Worm (Caenorhabditis elegans) whole organism, L1 larva: Measurements from ENCODE around the gene C14A4.8.
A peak's percentile ranks its signal among the peaks of the same experiment; 100 is the strongest.

ENCODE experiments used
- F16B12.6 ChIP-seq: fragments of 150-350 bp; optimal IDR thresholded peaks from 2 replicates; lab custom pipeline; 2014; ENCODE audit warnings: missing biosample characterization, missing genetic modification characterization
- Y116A8C.19 ChIP-seq: sonication (generic microtip); optimal IDR thresholded peaks from 2 replicates; lab custom pipeline; 2016; ENCODE audit warnings: missing compliant biosample characterization, missing genetic modification characterization, borderline replicate concordance
- aha-1 ChIP-seq: fragments of 150-350 bp; optimal IDR thresholded peaks from 2 replicates; lab custom pipeline; 2014; ENCODE audit warnings: missing biosample characterization, missing genetic modification characterization
- alr-1 ChIP-seq: fragments of 200-800 bp; sonication (Bioruptor generic); optimal IDR thresholded peaks from 2 replicates; lab custom pipeline; 2018; ENCODE audit warnings: borderline replicate concordance, mild to moderate bottlenecking, missing genetic modification characterization, missing compliant biosample characterization
- blmp-1 ChIP-seq: fragments of 150-350 bp; optimal IDR thresholded peaks from 2 replicates; lab custom pipeline; 2014; ENCODE audit warnings: missing biosample characterization, missing genetic modification characterization
- ceh-63 ChIP-seq: fragments of 200-800 bp; sonication (Bioruptor generic); optimal IDR thresholded peaks from 2 replicates; lab custom pipeline; 2018; ENCODE audit warnings: mild to moderate bottlenecking, missing genetic modification characterization, missing compliant biosample characterization
- ceh-82 ChIP-seq, 3 experiments: fragments of 150-350 bp in 1 of 3; sonication (generic microtip) in 2 of 3; optimal IDR thresholded peaks; 2 replicates each; lab custom pipeline; 2014 to 2017; ENCODE audit warnings: missing biosample characterization in 3 of 3, missing genetic modification characterization in 3 of 3
- ceh-88 ChIP-seq: fragments of 200-800 bp; sonication (Bioruptor generic); IDR thresholded peaks from 2 replicates; pipeline ENCODE4 v1.3.6; 2022; ENCODE audit warnings: missing genetic modification characterization, missing compliant biosample characterization
- ceh-90 ChIP-seq: sonication (generic microtip); optimal IDR thresholded peaks from 2 replicates; lab custom pipeline; 2016; ENCODE audit warnings: missing genetic modification characterization, missing compliant biosample characterization
- ces-1 ChIP-seq: fragments of 150-350 bp; optimal IDR thresholded peaks from 2 replicates; lab custom pipeline; 2014; ENCODE audit warnings: missing biosample characterization, missing genetic modification reagents, missing genetic modification characterization
- dpl-1 ChIP-seq, 3 experiments: fragments of 150-350 bp in 2 of 3; sonication (generic microtip) in 1 of 3; optimal IDR thresholded peaks; 2 replicates each; lab custom pipeline; 2014 to 2017; ENCODE audit warnings: missing biosample characterization in 3 of 3, missing genetic modification characterization in 3 of 3, missing genetic modification reagents in 3 of 3
- egl-27 ChIP-seq, 2 experiments: fragments of 150-350 bp in 1 of 2; sonication (generic microtip); optimal IDR thresholded peaks; 3 replicates each; lab custom pipeline; 2017 to 2018; ENCODE audit warnings: missing biosample characterization in 2 of 2, missing genetic modification characterization in 2 of 2, missing genetic modification reagents in 2 of 2
- elt-2 ChIP-seq: sonication (generic microtip); optimal IDR thresholded peaks from 2 replicates; lab custom pipeline; 2016; ENCODE audit warnings: missing genetic modification characterization, mild to moderate bottlenecking, inconsistent platforms, missing compliant biosample characterization, missing genetic modification reagents
- elt-3 ChIP-seq, 6 experiments: fragments of 150-350 bp in 1 of 6; sonication (generic microtip); optimal IDR thresholded peaks; 2 replicates each; lab custom pipeline; 2017 to 2018; ENCODE audit warnings: missing biosample characterization in 6 of 6, missing genetic modification characterization in 6 of 6, inconsistent platforms in 1 of 6
- fkh-10 ChIP-seq: sonication (generic microtip); optimal IDR thresholded peaks from 2 replicates; lab custom pipeline; 2017; ENCODE audit warnings: missing biosample characterization, missing genetic modification reagents, missing genetic modification characterization
- fkh-4 ChIP-seq: sonication (generic microtip); optimal IDR thresholded peaks from 2 replicates; lab custom pipeline; 2016; ENCODE audit warnings: missing compliant biosample characterization, missing genetic modification characterization, borderline replicate concordance
- hlh-4 ChIP-seq: sonication (generic microtip); optimal IDR thresholded peaks from 2 replicates; lab custom pipeline; 2016; ENCODE audit warnings: mild to moderate bottlenecking, missing genetic modification characterization, missing compliant biosample characterization
- isw-1 ChIP-seq: fragments of 200-800 bp; sonication (Bioruptor generic); IDR thresholded peaks from 2 replicates; pipeline ENCODE4 v1.3.6; 2022; ENCODE audit warnings: missing genetic modification characterization, missing compliant biosample characterization
- jun-1 ChIP-seq: fragments of 150-350 bp; optimal IDR thresholded peaks from 2 replicates; lab custom pipeline; 2014; ENCODE audit warnings: missing biosample characterization, missing genetic modification reagents, missing genetic modification characterization
- lin-14 ChIP-seq: fragments of 200-800 bp; sonication (Bioruptor generic); optimal IDR thresholded peaks from 2 replicates; lab custom pipeline; 2018; ENCODE audit warnings: mild to moderate bottlenecking, missing genetic modification characterization, moderate library complexity, missing compliant biosample characterization
- lin-35 ChIP-seq, 2 experiments: fragments of 150-350 bp; optimal IDR thresholded peaks; 2 replicates each; lab custom pipeline; 2014; ENCODE audit warnings: missing biosample characterization in 2 of 2, missing genetic modification characterization in 2 of 2, missing genetic modification reagents in 2 of 2
- lin-39 ChIP-seq: fragments of 150-350 bp; optimal IDR thresholded peaks from 2 replicates; lab custom pipeline; 2014; ENCODE audit warnings: missing biosample characterization, missing genetic modification reagents, missing genetic modification characterization
- lir-3 ChIP-seq: sonication (generic microtip); optimal IDR thresholded peaks from 2 replicates; lab custom pipeline; 2016; ENCODE audit warnings: mild to moderate bottlenecking, missing genetic modification characterization, moderate library complexity, missing compliant biosample characterization; ENCODE audit not compliant: poor library complexity
- lsy-2 ChIP-seq, 2 experiments: fragments of 150-350 bp; optimal IDR thresholded peaks; 2 replicates each; lab custom pipeline; 2014; ENCODE audit warnings: missing biosample characterization in 2 of 2, missing genetic modification characterization in 2 of 2
- mep-1 ChIP-seq: fragments of 150-350 bp; optimal IDR thresholded peaks from 2 replicates; lab custom pipeline; 2014; ENCODE audit warnings: missing biosample characterization, missing genetic modification characterization
- nhr-12 ChIP-seq: sonication (generic microtip); optimal IDR thresholded peaks from 2 replicates; lab custom pipeline; 2017; ENCODE audit warnings: missing biosample characterization, missing genetic modification characterization
- nhr-20 ChIP-seq: sonication (generic microtip); optimal IDR thresholded peaks from 2 replicates; lab custom pipeline; 2016; ENCODE audit warnings: mild to moderate bottlenecking, missing genetic modification characterization, missing compliant biosample characterization
- nhr-28 ChIP-seq: fragments of 150-350 bp; optimal IDR thresholded peaks from 2 replicates; lab custom pipeline; 2014; ENCODE audit warnings: missing biosample characterization, missing genetic modification characterization
- nhr-47 ChIP-seq: sonication (generic microtip); optimal IDR thresholded peaks from 2 replicates; lab custom pipeline; 2016; ENCODE audit warnings: mild to moderate bottlenecking, missing genetic modification characterization, moderate library complexity, missing compliant biosample characterization
- nhr-71 ChIP-seq: sonication (generic microtip); optimal IDR thresholded peaks from 2 replicates; lab custom pipeline; 2016; ENCODE audit warnings: mild to moderate bottlenecking, missing genetic modification characterization, moderate library complexity, missing compliant biosample characterization
- nhr-76 ChIP-seq: sonication (generic microtip); optimal IDR thresholded peaks from 2 replicates; lab custom pipeline; 2017; ENCODE audit warnings: missing biosample characterization, missing genetic modification characterization
- nhr-77 ChIP-seq: fragments of 150-350 bp; optimal IDR thresholded peaks from 2 replicates; lab custom pipeline; 2014; ENCODE audit warnings: missing biosample characterization, missing genetic modification characterization
- nhr-84 ChIP-seq: sonication (generic microtip); optimal IDR thresholded peaks from 2 replicates; lab custom pipeline; 2017; ENCODE audit warnings: missing biosample characterization, missing genetic modification characterization
- nhr-85 ChIP-seq: sonication (generic microtip); peaks from one replicate; lab custom pipeline; 2016; ENCODE audit warnings: missing genetic modification characterization, inconsistent platforms, missing compliant biosample characterization
- nhr-90 ChIP-seq: sonication (generic microtip); optimal IDR thresholded peaks from 2 replicates; lab custom pipeline; 2016; ENCODE audit warnings: mild to moderate bottlenecking, missing genetic modification characterization, missing compliant biosample characterization; ENCODE audit not compliant: poor library complexity
- pag-3 ChIP-seq: sonication (generic microtip); optimal IDR thresholded peaks from 2 replicates; lab custom pipeline; 2017; ENCODE audit warnings: missing genetic modification characterization, mild to moderate bottlenecking, missing compliant biosample characterization, antibody characterized with exemption, borderline replicate concordance; ENCODE audit not compliant: insufficient read depth
- rnt-1 ChIP-seq: sonication (generic microtip); optimal IDR thresholded peaks from 2 replicates; lab custom pipeline; 2016; ENCODE audit warnings: mild to moderate bottlenecking, missing genetic modification characterization, moderate library complexity, missing compliant biosample characterization
- skn-1 ChIP-seq: fragments of 150-350 bp; optimal IDR thresholded peaks from 2 replicates; lab custom pipeline; 2014; ENCODE audit warnings: missing biosample characterization, missing genetic modification characterization
- snpc-4 ChIP-seq: fragments of 150-350 bp; optimal IDR thresholded peaks from 2 replicates; lab custom pipeline; 2014; ENCODE audit warnings: missing biosample characterization, missing genetic modification characterization
- sox-4 ChIP-seq: sonication (generic microtip); optimal IDR thresholded peaks from 2 replicates; lab custom pipeline; 2016; ENCODE audit warnings: missing genetic modification characterization, missing compliant biosample characterization
- tlp-1 ChIP-seq: fragments of 150-350 bp; optimal IDR thresholded peaks from 2 replicates; lab custom pipeline; 2014; ENCODE audit warnings: missing biosample characterization, missing genetic modification characterization
- unc-30 ChIP-seq: sonication (generic microtip); optimal IDR thresholded peaks from 2 replicates; lab custom pipeline; 2017; ENCODE audit warnings: missing biosample characterization, missing genetic modification characterization
- unc-98 ChIP-seq: fragments of 200-800 bp; sonication (Bioruptor generic); IDR thresholded peaks from 2 replicates; pipeline ENCODE4 v1.3.6; 2022; ENCODE audit warnings: missing genetic modification characterization, missing compliant biosample characterization
- vab-15 ChIP-seq: sonication (generic microtip); optimal IDR thresholded peaks from 2 replicates; lab custom pipeline; 2017; ENCODE audit warnings: missing genotype, mild to moderate bottlenecking, missing genetic modification characterization, missing compliant biosample characterization
- zag-1 ChIP-seq: fragments of 150-350 bp; optimal IDR thresholded peaks from 2 replicates; lab custom pipeline; 2014; ENCODE audit warnings: missing biosample characterization, missing genetic modification characterization
- zip-4 ChIP-seq: fragments of 200-800 bp; sonication (Bioruptor generic); optimal IDR thresholded peaks from 2 replicates; lab custom pipeline; 2018; ENCODE audit warnings: mild to moderate bottlenecking, missing genetic modification characterization, moderate library complexity, missing compliant biosample characterization
- ztf-11 ChIP-seq, 2 experiments: sonication (generic microtip); optimal IDR thresholded peaks; 2 replicates each; lab custom pipeline; 2016 to 2017; ENCODE audit warnings: missing genetic modification characterization in 2 of 2, missing biosample characterization in 1 of 2, missing compliant biosample characterization in 1 of 2
- ztf-4 ChIP-seq: fragments of 150-350 bp; optimal IDR thresholded peaks from 2 replicates; lab custom pipeline; 2014; ENCODE audit warnings: missing biosample characterization, missing genetic modification characterization

Gene C14A4.8

DNA sequence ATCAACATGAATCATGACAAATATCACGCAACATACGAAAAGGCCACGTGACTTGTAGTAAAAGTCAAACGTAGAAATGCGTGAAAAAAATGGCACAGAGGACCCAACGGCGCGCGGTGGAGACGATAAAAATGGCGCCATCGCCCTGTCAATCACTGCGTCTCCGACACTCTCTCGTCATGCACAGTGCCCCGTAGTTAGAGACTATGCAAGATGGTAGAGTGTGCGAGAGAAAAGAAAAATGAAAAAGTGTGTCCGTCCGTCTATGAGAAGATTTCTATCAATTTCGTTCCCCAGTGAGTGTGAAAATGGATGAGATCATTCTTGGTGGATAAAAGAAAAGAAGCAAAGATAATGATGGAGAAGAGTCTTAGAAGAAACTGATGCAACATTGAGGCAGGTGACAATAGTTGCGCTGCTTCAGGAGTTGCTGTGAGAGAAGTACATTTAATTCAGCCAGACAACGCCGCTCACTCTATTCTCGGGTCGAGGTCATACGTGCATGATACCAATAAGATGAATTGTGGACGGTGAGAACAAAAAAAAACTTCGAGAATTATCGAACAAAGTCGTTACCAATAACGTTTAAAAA lies 42.4 kb downstream of the C14A4.8 start (continued):
- TF ChIP-seq vab-15 (no peak), fkh-10 (GFP tag; lab: Kevin White, UChicago) (no peak), hlh-4 (no peak), nhr-20 (tag; lab: Kevin White, UChicago) (peak; percentile 80), zip-4 (GFP tag; lab: Kevin White, UChicago) (no peak), jun-1 (peak; percentile 0), pag-3 (tag; lab: Kevin White, UChicago) (no peak), egl-27 (tag; optimal IDR thresholded peaks at IDR 0.05; lab: Kevin White, UChicago) (peak in 1 of 2 experiments; percentile 60), Y116A8C.19 (tag; lab: Kevin White, UChicago) (no peak), nhr-47 (tag; lab: Kevin White, UChicago) (peak; percentile 64), aha-1 (peak; percentile 44), lin-14 (GFP tag; lab: Kevin White, UChicago) (peak; percentile 89), rnt-1 (tag; lab: Kevin White, UChicago) (peak; percentile 69), ceh-82 (tag; optimal IDR thresholded peaks at IDR 0.05; lab: Kevin White, UChicago) (peak in 1 of 3 experiments; percentile 17), ceh-88 (GFP tag; lab: Robert Waterston, UW) (peak; percentile 27; the same call in 1 of the 2 replicates), alr-1 (no peak), ztf-11 (tag; optimal IDR thresholded peaks at IDR 0.05; lab: Kevin White, UChicago) (peak in 1 of 2 experiments; percentile 2), sox-4 (tag; lab: Kevin White, UChicago) (no peak), elt-2 (peak; percentile 61), tlp-1 (tag; lab: Kevin White, UChicago) (no peak), nhr-85 (tag; lab: Kevin White, UChicago) (peak; percentile 97), lsy-2 (tag; optimal IDR thresholded peaks at IDR 0.05; lab: Kevin White, UChicago) (peak; percentile 44 to 68), ceh-63 (no peak), zag-1 (tag; lab: Kevin White, UChicago) (no peak), nhr-77 (peak; percentile 11), ces-1 (GFP tag; lab: Kevin White, UChicago) (no peak), mep-1 (peak; percentile 81), skn-1 (tag; lab: Kevin White, UChicago) (peak; percentile 57), F16B12.6 (tag; lab: Kevin White, UChicago) (peak; percentile 5), nhr-12 (tag; lab: Kevin White, UChicago) (no peak)

- TF ChIP-seq ztf-11 (tag; optimal IDR thresholded peaks at IDR 0.05; lab: Kevin White, UChicago) (peak in 1 of 2 experiments; percentile 39), blmp-1 (tag; lab: Kevin White, UChicago) (no peak)
Observed at ce11 chrII:10554972-10555371, 43.0 kb downstream of the C14A4.8 start, which contains the start of gene mnk-1. Gene mnk-1 (minus strand): TSS chrII:10555044.

DNA sequence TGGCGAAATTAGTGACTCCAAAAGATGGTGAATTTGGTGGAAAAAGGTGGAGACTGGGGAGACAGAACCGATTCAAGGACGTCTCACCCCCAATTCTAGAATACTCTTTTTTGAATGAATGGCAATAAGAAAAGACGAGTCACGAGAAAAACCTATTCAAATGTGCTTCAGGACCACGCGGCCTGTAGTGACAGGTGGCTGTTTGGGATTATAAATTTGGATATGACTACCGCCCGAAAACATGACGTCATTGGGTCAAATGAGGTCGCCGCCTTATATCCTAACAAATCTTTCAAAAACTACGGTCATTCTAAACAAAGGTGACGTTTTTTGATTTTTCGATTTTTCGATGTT lies 43.9 kb downstream of the C14A4.8 start:
- TF ChIP-seq nhr-76 (tag; lab: Kevin White, UChicago) (no peak), lin-35 (GFP tag; optimal IDR thresholded peaks at IDR 0.05; lab: Kevin White, UChicago) (no peak), ceh-90 (no peak), dpl-1 (GFP tag; optimal IDR thresholded peaks at IDR 0.05; lab: Kevin White, UChicago) (no peak), nhr-47 (tag; lab: Kevin White, UChicago) (peak; percentile 11), lir-3 (tag; lab: Kevin White, UChicago) (no peak), nhr-71 (peak; percentile 21), nhr-90 (tag; lab: Kevin White, UChicago) (peak; percentile 38), ztf-4 (tag; lab: Kevin White, UChicago) (no peak), tlp-1 (tag; lab: Kevin White, UChicago) (no peak), isw-1 (GFP tag; lab: Robert Waterston, UW) (no peak), zip-4 (GFP tag; lab: Kevin White, UChicago) (no peak), pag-3 (tag; lab: Kevin White, UChicago) (no peak), elt-3 (tag; optimal IDR thresholded peaks at IDR 0.05; lab: Kevin White, UChicago) (no peak), snpc-4 (tag; lab: Kevin White, UChicago) (no peak), lin-39 (tag; lab: Kevin White, UChicago) (no peak), vab-15 (no peak), fkh-4 (no peak), unc-30 (no peak), unc-98 (GFP tag; lab: Robert Waterston, UW) (no peak), nhr-84 (tag; lab: Kevin White, UChicago) (no peak), nhr-12 (tag; lab: Kevin White, UChicago) (no peak), nhr-28 (tag; lab: Kevin White, UChicago) (no peak)
